Worm (Caenorhabditis elegans) whole organism, midembryonic: ENCODE results near the gene cyp-43A1.

ENCODE experiments used
- T22C8.4 ChIP-seq: fragments of 200-800 bp; sonication (Bioruptor generic); IDR thresholded peaks from 2 replicates; pipeline ENCODE4 v1.3.6; 2022; ENCODE audit warnings: missing genetic modification characterization, missing compliant biosample characterization
- cog-1 ChIP-seq: sonication (generic microtip); optimal IDR thresholded peaks from 2 replicates; lab custom pipeline; 2016; ENCODE audit warnings: missing genetic modification characterization, missing compliant biosample characterization
- flt-1 ChIP-seq: fragments of 200-800 bp; sonication (Bioruptor generic); IDR thresholded peaks from 2 replicates; pipeline ENCODE4 v1.3.6; 2022; ENCODE audit warnings: missing genetic modification characterization, missing compliant biosample characterization
- klf-2 ChIP-seq: fragments of 200-800 bp; sonication (Bioruptor generic); conservative IDR thresholded peaks from 2 replicates; pipeline ENCODE4 v1.3.6; 2022; ENCODE audit warnings: missing genetic modification reagents, missing genetic modification characterization, missing compliant biosample characterization
- med-1 ChIP-seq: sonication (generic microtip); optimal IDR thresholded peaks from 2 replicates; lab custom pipeline; 2017; ENCODE audit warnings: missing genetic modification characterization, mild to moderate bottlenecking, missing compliant biosample characterization, antibody characterized with exemption, missing genetic modification reagents; ENCODE audit not compliant: insufficient read depth
- ref-1 ChIP-seq: fragments of 200-800 bp; sonication (Bioruptor generic); conservative IDR thresholded peaks from 2 replicates; pipeline ENCODE4 v1.3.6; 2022; ENCODE audit warnings: missing genetic modification reagents, missing genetic modification characterization, missing compliant biosample characterization
- tab-1 ChIP-seq: fragments of 200-800 bp; sonication (Bioruptor generic); IDR thresholded peaks from 2 replicates; pipeline ENCODE4 v1.3.6; 2022; ENCODE audit warnings: missing genetic modification characterization, missing compliant biosample characterization
- ztf-23 ChIP-seq: fragments of 200-800 bp; sonication (Bioruptor generic); IDR thresholded peaks from 2 replicates; pipeline ENCODE4 v1.3.6; 2022; ENCODE audit warnings: missing genetic modification reagents, missing genetic modification characterization, missing compliant biosample characterization
- ztf-29 ChIP-seq: fragments of 200-800 bp; sonication (Bioruptor generic); IDR thresholded peaks from 2 replicates; pipeline ENCODE4 v1.3.6; 2022; ENCODE audit warnings: missing genetic modification reagents, missing genetic modification characterization, missing compliant biosample characterization

Gene cyp-43A1

ce11 chrX:5720124-5720523 is 5.8 kb downstream of the cyp-43A1 start, which contains the start of gene C41G11.1:
C41G11.1 (minus strand) TSS chrX:5720224.
- TF ChIP-seq ztf-23 (GFP tag; lab: Robert Waterston, UW): no peak
- TF ChIP-seq T22C8.4 (GFP tag; lab: Robert Waterston, UW): no peak
- no peak for TF ChIP-seq klf-2
- no peak for TF ChIP-seq med-1 (GFP tag; lab: Kevin White, UChicago)
- TF ChIP-seq ref-1 (GFP tag; lab: Robert Waterston, UW): no peak
- TF ChIP-seq cog-1 (tag; lab: Kevin White, UChicago): no peak
- TF ChIP-seq ztf-29 (GFP tag; lab: Robert Waterston, UW): no peak
- no peak for TF ChIP-seq flt-1 (GFP tag; lab: Robert Waterston, UW)
- no peak for TF ChIP-seq tab-1 (GFP tag; lab: Robert Waterston, UW)

ce11 chrX:5720929-5721328 is 6.6 kb downstream of the cyp-43A1 start:
- TF ChIP-seq ztf-23 (GFP tag; lab: Robert Waterston, UW) (no peak), ref-1 (GFP tag; lab: Robert Waterston, UW) (no peak), ztf-29 (GFP tag; lab: Robert Waterston, UW) (no peak), med-1 (GFP tag; lab: Kevin White, UChicago) (no peak), flt-1 (GFP tag; lab: Robert Waterston, UW) (no peak), tab-1 (GFP tag; lab: Robert Waterston, UW) (no peak), T22C8.4 (GFP tag; lab: Robert Waterston, UW) (no peak), klf-2 (no peak), cog-1 (tag; lab: Kevin White, UChicago) (no peak)

- no peak for TF ChIP-seq ref-1 (GFP tag; lab: Robert Waterston, UW)
These were observed 9.4 kb downstream of the cyp-43A1 start for ce11 chrX:5723758-5724157.

- TF ChIP-seq ztf-29 (GFP tag; lab: Robert Waterston, UW): no peak
These were observed 10.2 kb downstream of the cyp-43A1 start for ce11 chrX:5724544-5724943.

ce11 chrX:5726160-5726559 is 11.8 kb downstream of the cyp-43A1 start:
- no peak for TF ChIP-seq tab-1 (GFP tag; lab: Robert Waterston, UW)
- no peak for TF ChIP-seq cog-1 (tag; lab: Kevin White, UChicago)
- TF ChIP-seq ref-1 (GFP tag; lab: Robert Waterston, UW): no peak
- no peak for TF ChIP-seq ztf-23 (GFP tag; lab: Robert Waterston, UW)
- TF ChIP-seq med-1 (GFP tag; lab: Kevin White, UChicago): no peak
- no peak for TF ChIP-seq ztf-29 (GFP tag; lab: Robert Waterston, UW)
- no peak for TF ChIP-seq klf-2
- TF ChIP-seq T22C8.4 (GFP tag; lab: Robert Waterston, UW): no peak
- no peak for TF ChIP-seq flt-1 (GFP tag; lab: Robert Waterston, UW)

ce11 chrX:5728956-5729467 is 14.7 kb downstream of the cyp-43A1 start:
- TF ChIP-seq ztf-23 (GFP tag; lab: Robert Waterston, UW) (0 out of 2 replicates have a peak, but pooled peaks have one; percentile 54), klf-2 (no peak)

- TF ChIP-seq cog-1 (tag; lab: Kevin White, UChicago) (no peak), ref-1 (GFP tag; lab: Robert Waterston, UW) (no peak)
These were observed 19.5 kb downstream of the cyp-43A1 start, which contains the start of gene rgs-6 for ce11 chrX:5733728-5734252. rgs-6 (minus strand) TSS chrX:5733778.

ce11 chrX:5743209-5743608 is 28.9 kb downstream of the cyp-43A1 start, which contains the start of gene gnrr-4:
gnrr-4 (minus strand) TSS chrX:5743309.
- TF ChIP-seq med-1 (GFP tag; lab: Kevin White, UChicago): no peak
- no peak for TF ChIP-seq tab-1 (GFP tag; lab: Robert Waterston, UW)
- no peak for TF ChIP-seq ref-1 (GFP tag; lab: Robert Waterston, UW)
- TF ChIP-seq flt-1 (GFP tag; lab: Robert Waterston, UW): no peak
- no peak for TF ChIP-seq klf-2
- no peak for TF ChIP-seq ztf-23 (GFP tag; lab: Robert Waterston, UW)

- TF ChIP-seq med-1 (GFP tag; lab: Kevin White, UChicago): no peak
- TF ChIP-seq ztf-23 (GFP tag; lab: Robert Waterston, UW): no peak
- no peak for TF ChIP-seq flt-1 (GFP tag; lab: Robert Waterston, UW)
- no peak for TF ChIP-seq klf-2
- no peak for TF ChIP-seq ref-1 (GFP tag; lab: Robert Waterston, UW)
- no peak for TF ChIP-seq ztf-29 (GFP tag; lab: Robert Waterston, UW)
These were observed 32.3 kb downstream of the cyp-43A1 start for ce11 chrX:5746665-5747064.

ce11 chrX:5753141-5753540 is 38.8 kb downstream of the cyp-43A1 start:
- no peak for TF ChIP-seq cog-1 (tag; lab: Kevin White, UChicago)
- no peak for TF ChIP-seq klf-2
- no peak for TF ChIP-seq ztf-29 (GFP tag; lab: Robert Waterston, UW)

ce11 chrX:5763292-5763691 is 49.0 kb downstream of the cyp-43A1 start, which contains the start of gene tag-294:
tag-294 (minus strand) TSS chrX:5763392.
- no peak for TF ChIP-seq T22C8.4 (GFP tag; lab: Robert Waterston, UW)
